Fruit fly (Drosophila melanogaster): ENCODE data around the gene Snmp1.

Gene Snmp1

DNA sequence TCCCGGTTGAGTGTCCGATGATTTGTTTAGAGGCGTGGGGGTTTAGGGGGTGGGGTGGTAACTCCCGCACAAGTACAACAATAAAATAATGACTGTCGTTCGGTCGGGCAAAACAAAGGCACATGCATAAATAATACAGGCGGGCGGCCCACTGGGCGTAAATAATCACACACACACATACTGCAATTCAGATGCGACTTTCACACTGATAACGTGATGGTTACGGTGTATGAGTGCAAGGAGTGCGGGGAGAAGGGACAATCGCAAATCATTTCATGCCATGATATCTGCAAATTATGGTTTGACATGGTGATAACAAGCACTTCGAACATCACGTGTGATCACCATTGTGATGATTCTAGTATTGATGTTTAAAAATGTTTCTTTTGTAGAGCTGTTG, 17.9 kb downstream of the Snmp1 start (continued):
- TF ChIP-seq sug (tag; optimal IDR thresholded peaks at IDR 0.05) = peak; percentile 54
- TF ChIP-seq sens (GFP tag) = peak; percentile 8
- TF ChIP-seq stwl (tag; optimal IDR thresholded peaks at IDR 0.05) = no peak
- peak; percentile 61 for TF ChIP-seq crol (GFP tag; IDR thresholded peaks at IDR 0.05)
- TF ChIP-seq tin (GFP tag; optimal IDR thresholded peaks at IDR 0.05) = no peak

DNA sequence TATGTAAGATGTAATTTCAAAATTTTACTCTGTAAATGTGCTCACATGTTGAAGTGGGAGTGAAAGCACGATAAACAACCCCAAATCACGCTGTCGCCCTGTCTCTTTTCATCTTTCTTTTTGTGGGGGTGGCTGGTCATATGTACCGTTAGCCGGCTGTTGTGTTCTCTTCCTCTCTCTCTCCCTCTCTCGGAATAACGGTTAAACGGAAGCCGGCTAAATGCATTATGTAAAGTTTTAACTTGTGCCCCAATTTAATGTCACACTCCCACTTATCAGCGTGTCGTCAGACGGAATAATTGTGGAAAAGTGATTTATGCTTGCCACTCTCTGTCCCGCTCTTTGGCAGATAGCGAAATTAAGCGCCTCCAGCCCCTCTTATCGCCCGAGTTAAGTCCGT, 26.7 kb downstream of the Snmp1 start:
- TF ChIP-seq CG10321 (GFP tag; IDR thresholded peaks at IDR 0.05) = peak; percentile 51; the same call in 1 of the 2 replicates
- TF ChIP-seq eyg (GFP tag; optimal IDR thresholded peaks at IDR 0.05) = no peak
- 0 out of 2 replicates have a peak, but pooled peaks have one; percentile 22 for TF ChIP-seq Taf1 (GFP tag; IDR thresholded peaks at IDR 0.05)
- no peak for TF ChIP-seq chm (GFP tag; IDR thresholded peaks at IDR 0.05)
- TF ChIP-seq Trl (optimal IDR thresholded peaks at IDR 0.05) = peak in 1 of 2 experiments; percentile 54
- no peak for TF ChIP-seq Trl (GFP tag; optimal IDR thresholded peaks at IDR 0.05)
- peak in 1 of 2 experiments; percentile 71 for TF ChIP-seq Pdp1 (GFP tag; optimal IDR thresholded peaks at IDR 0.05)
- peak; percentile 69 for TF ChIP-seq exex (tag; optimal IDR thresholded peaks at IDR 0.05)
- peak; percentile 73 for TF ChIP-seq seq (GFP tag; IDR thresholded peaks at IDR 0.05)
- peak; percentile 4 for TF ChIP-seq CG15011 (GFP tag; optimal IDR thresholded peaks at IDR 0.05)
- TF ChIP-seq nerfin-1 (tag; optimal IDR thresholded peaks at IDR 0.05) = peak; percentile 12
- no peak for TF ChIP-seq CG16813 (GFP tag; IDR thresholded peaks at IDR 0.05; ENCODE audit: partially characterized antibody)
- TF ChIP-seq ato (GFP tag; IDR thresholded peaks at IDR 0.05; ENCODE audit: partially characterized antibody) = 0 out of 2 replicates have a peak, but pooled peaks have one; percentile 18
- TF ChIP-seq H15 (GFP tag; IDR thresholded peaks at IDR 0.05) = no peak
- TF ChIP-seq CG17361 (GFP tag; IDR thresholded peaks at IDR 0.05) = no peak
- no peak for TF ChIP-seq CG1832 (GFP tag; optimal IDR thresholded peaks at IDR 0.05)

DNA sequence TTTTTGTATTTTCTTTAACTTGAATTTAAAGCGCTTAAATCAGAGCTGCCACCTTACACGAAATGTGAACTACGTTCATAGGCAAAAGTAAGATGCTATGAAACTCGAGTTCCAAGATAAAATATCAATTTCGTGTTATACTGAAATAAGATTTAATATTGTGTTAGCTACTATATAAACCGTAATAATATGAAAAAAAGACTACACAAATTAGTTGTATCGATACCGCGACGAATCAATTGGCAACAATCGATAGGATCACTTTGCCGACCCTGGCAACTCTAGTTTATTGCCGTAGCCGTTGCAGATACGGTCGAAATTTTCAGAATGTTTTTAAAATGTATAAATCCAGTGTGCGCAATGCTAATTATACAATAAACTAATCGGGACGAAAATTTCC, 27.5 kb downstream of the Snmp1 start, which contains the start of gene SNF4Agamma:
TSS of gene SNF4Agamma (plus strand) at position 282 of the 400 bp plus-strand sequence.
- peak; percentile 9; the same call in 1 of the 2 replicates for TF ChIP-seq ato (GFP tag; IDR thresholded peaks at IDR 0.05; ENCODE audit: partially characterized antibody)
- TF ChIP-seq Adf1 (GFP tag; IDR thresholded peaks at IDR 0.05) = no peak
- TF ChIP-seq jing (GFP tag; optimal IDR thresholded peaks at IDR 0.05) = no peak
- TF ChIP-seq Med (GFP tag) = peak; percentile 83
- TF ChIP-seq CG12219 (GFP tag; optimal IDR thresholded peaks at IDR 0.05) = no peak
- TF ChIP-seq CG13123 (GFP tag; optimal IDR thresholded peaks at IDR 0.05) = no peak
- TF ChIP-seq CG4360 (GFP tag; IDR thresholded peaks at IDR 0.05) = no peak
- TF ChIP-seq dm (GFP tag; optimal IDR thresholded peaks at IDR 0.05) = no peak
- no peak for TF ChIP-seq Jarid2 (GFP tag; optimal IDR thresholded peaks at IDR 0.05)
- peak; percentile 51; the same call in 2 of the 3 replicates for TF ChIP-seq hb (GFP tag; IDR thresholded peaks at IDR 0.05; ENCODE audit: partially characterized antibody)
- TF ChIP-seq CG1603 (tag; optimal IDR thresholded peaks at IDR 0.05) = peak; percentile 1
- TF ChIP-seq CG4424 (GFP tag; optimal IDR thresholded peaks at IDR 0.05) = no peak
- TF ChIP-seq Mrtf (GFP tag; IDR thresholded peaks at IDR 0.05) = no peak
- TF ChIP-seq CG7987 (GFP tag; optimal IDR thresholded peaks at IDR 0.05) = no peak
- no peak for TF ChIP-seq hkb (optimal IDR thresholded peaks at IDR 0.05)
- TF ChIP-seq hkb (GFP tag; IDR thresholded peaks at IDR 0.05) = no peak
- peak; percentile 98 for TF ChIP-seq E2f2 (GFP tag; IDR thresholded peaks at IDR 0.05)
- TF ChIP-seq Antp (GFP tag; optimal IDR thresholded peaks at IDR 0.05) = no peak
- no peak for TF ChIP-seq toy (GFP tag; IDR thresholded peaks at IDR 0.05)
- TF ChIP-seq CG17802 (tag; optimal IDR thresholded peaks at IDR 0.05) = no peak
- TF ChIP-seq NC2β (GFP tag; optimal IDR thresholded peaks at IDR 0.05) = no peak
- TF ChIP-seq kay (GFP tag; optimal IDR thresholded peaks at IDR 0.05) = peak; percentile 10
- no peak for TF ChIP-seq Rx (GFP tag; IDR thresholded peaks at IDR 0.05)
- TF ChIP-seq CG8290 (GFP tag; optimal IDR thresholded peaks at IDR 0.05) = peak; percentile 64
- TF ChIP-seq CG8290 (tag; optimal IDR thresholded peaks at IDR 0.05) = peak in 1 of 2 experiments; percentile 4
- no peak for TF ChIP-seq CG10979 (tag; optimal IDR thresholded peaks at IDR 0.05)
- TF ChIP-seq insv (GFP tag; optimal IDR thresholded peaks at IDR 0.05) = peak in 1 of 2 experiments; percentile 58
- TF ChIP-seq cwo (GFP tag; optimal IDR thresholded peaks at IDR 0.05) = no peak
- no peak for TF ChIP-seq ATbp (GFP tag; optimal IDR thresholded peaks at IDR 0.05)
- TF ChIP-seq sob (GFP tag; IDR thresholded peaks at IDR 0.05) = no peak; the same call in 1 of the 2 replicates
- no peak for TF ChIP-seq yki (optimal IDR thresholded peaks at IDR 0.05)
